Worm (Caenorhabditis elegans) whole organism, young adult: Measurements from ENCODE around the gene B0563.7.

Experiments
- B0035.1 ChIP-seq: sonication (generic microtip); optimal IDR thresholded peaks from 2 replicates; lab custom pipeline; 2016; ENCODE audit warnings: missing genetic modification characterization, mild to moderate bottlenecking, missing compliant biosample characterization, missing genotype, missing genetic modification reagents
- C06A6.2 ChIP-seq: fragments of 200-800 bp; sonication (Bioruptor generic); conservative IDR thresholded peaks from 2 replicates; pipeline ENCODE4 v1.3.6; 2022; ENCODE audit warnings: missing genetic modification characterization, missing compliant biosample characterization
- C17E4.6 ChIP-seq: fragments of 200-800 bp; sonication (Bioruptor generic); IDR thresholded peaks from 2 replicates; pipeline ENCODE4 v1.3.6; 2022; ENCODE audit warnings: missing genetic modification reagents, missing genetic modification characterization, missing compliant biosample characterization
- D2030.7 ChIP-seq: fragments of 200-800 bp; sonication (Bioruptor generic); IDR thresholded peaks from 2 replicates; pipeline ENCODE4 v1.3.6; 2022; ENCODE audit warnings: missing genetic modification reagents, missing genetic modification characterization, missing compliant biosample characterization
- F22D6.2 ChIP-seq: sonication (generic microtip); optimal IDR thresholded peaks from 2 replicates; lab custom pipeline; 2016; ENCODE audit warnings: mild to moderate bottlenecking, missing genetic modification characterization, missing compliant biosample characterization
- F49E8.2 ChIP-seq: sonication (generic microtip); optimal IDR thresholded peaks from 3 replicates; lab custom pipeline; 2017; ENCODE audit warnings: missing genetic modification characterization, mild to moderate bottlenecking, missing compliant biosample characterization, antibody characterized with exemption, moderate library complexity; ENCODE audit not compliant: insufficient read depth
- F52B5.7 ChIP-seq: sonication (generic microtip); optimal IDR thresholded peaks from 2 replicates; lab custom pipeline; 2016; ENCODE audit warnings: mild to moderate bottlenecking, missing genetic modification characterization, missing compliant biosample characterization
- K12H6.12 ChIP-seq: fragments of 200-800 bp; sonication (Bioruptor generic); optimal IDR thresholded peaks from 2 replicates; lab custom pipeline; 2018; ENCODE audit warnings: mild to moderate bottlenecking, missing genetic modification characterization, missing compliant biosample characterization
- Y56A3A.18 ChIP-seq: fragments of 200-800 bp; sonication (Bioruptor generic); IDR thresholded peaks from 2 replicates; pipeline ENCODE4 v1.3.6; 2022; ENCODE audit warnings: missing genetic modification reagents, missing genetic modification characterization, missing compliant biosample characterization
- Y67H2A.10 ChIP-seq: fragments of 200-800 bp; sonication (Bioruptor generic); conservative IDR thresholded peaks from 2 replicates; pipeline ENCODE4 v1.3.6; 2022; ENCODE audit warnings: missing genetic modification reagents, missing genetic modification characterization, missing compliant biosample characterization
- ama-1 ChIP-seq, 3 experiments: fragments of 150-350 bp in 1 of 3; sonication (generic microtip) in 2 of 3; optimal IDR thresholded peaks; 2 replicates each; lab custom pipeline; 2014 to 2018; ENCODE audit warnings: missing biosample characterization in 2 of 3, missing genetic modification characterization in 2 of 3, missing genetic modification reagents in 2 of 3
- attf-5 ChIP-seq: fragments of 200-800 bp; sonication (Bioruptor generic); optimal IDR thresholded peaks from 2 replicates; lab custom pipeline; 2018; ENCODE audit warnings: mild to moderate bottlenecking, missing genetic modification characterization, missing compliant biosample characterization
- attf-6 ChIP-seq: fragments of 200-800 bp; sonication (Bioruptor generic); IDR thresholded peaks from 2 replicates; pipeline ENCODE4 v1.3.6; 2022; ENCODE audit warnings: missing genetic modification reagents, missing genetic modification characterization, missing compliant biosample characterization
- cebp-1 ChIP-seq, 2 experiments: fragments of 200-800 bp in 1 of 2; sonication (Bioruptor generic) in 1 of 2; sonication (generic microtip) in 1 of 2; IDR thresholded peaks in 1 of 2; optimal IDR thresholded peaks in 1 of 2; 2 replicates each; pipeline versions ENCODE4 v1.3.6 to Lab custom; 2017 to 2022; ENCODE audit warnings: missing compliant biosample characterization in 2 of 2, missing genetic modification characterization in 2 of 2, mild to moderate bottlenecking in 1 of 2, missing genetic modification reagents in 1 of 2, moderate library complexity in 1 of 2
- ceh-40 ChIP-seq: fragments of 200-800 bp; sonication (Bioruptor generic); IDR thresholded peaks from 2 replicates; pipeline ENCODE4 v1.3.6; 2022; ENCODE audit warnings: missing genetic modification characterization, missing compliant biosample characterization
- egl-44 ChIP-seq: fragments of 200-800 bp; sonication (Bioruptor generic); IDR thresholded peaks from 2 replicates; pipeline ENCODE4 v1.3.6; 2022; ENCODE audit warnings: missing genetic modification reagents, missing genetic modification characterization, missing compliant biosample characterization
- egrh-3 ChIP-seq: fragments of 200-800 bp; sonication (Bioruptor generic); IDR thresholded peaks from 2 replicates; pipeline ENCODE4 v1.3.6; 2022; ENCODE audit warnings: missing genetic modification reagents, missing genetic modification characterization, missing compliant biosample characterization
- hmg-1.2 ChIP-seq: fragments of 200-800 bp; sonication (Bioruptor generic); IDR thresholded peaks from 2 replicates; pipeline ENCODE4 v1.3.6; 2022; ENCODE audit warnings: missing genetic modification reagents, missing genetic modification characterization, missing compliant biosample characterization
- lin-26 ChIP-seq: fragments of 200-800 bp; sonication (Bioruptor generic); IDR thresholded peaks from 2 replicates; pipeline ENCODE4 v1.3.6; 2022; ENCODE audit warnings: missing genetic modification reagents, missing genetic modification characterization, missing compliant biosample characterization
- lin-54 ChIP-seq: fragments of 200-800 bp; sonication (Bioruptor generic); optimal IDR thresholded peaks from 2 replicates; lab custom pipeline; 2018; ENCODE audit warnings: mild to moderate bottlenecking, missing genetic modification characterization, missing compliant biosample characterization
- mcd-1 ChIP-seq: fragments of 200-800 bp; sonication (Bioruptor generic); IDR thresholded peaks from 2 replicates; pipeline ENCODE4 v1.3.6; 2022; ENCODE audit warnings: missing genetic modification reagents, missing genetic modification characterization, missing compliant biosample characterization
- mes-4 ChIP-seq: sonication (generic microtip); optimal IDR thresholded peaks from 2 replicates; lab custom pipeline; 2016; ENCODE audit warnings: missing genotype, missing genetic modification characterization, missing compliant biosample characterization
- nfyb-1 ChIP-seq: fragments of 200-800 bp; sonication (Bioruptor generic); IDR thresholded peaks from 2 replicates; pipeline ENCODE4 v1.3.6; 2022; ENCODE audit warnings: missing genetic modification reagents, missing genetic modification characterization, missing compliant biosample characterization
- nhr-179 ChIP-seq: sonication (generic microtip); optimal IDR thresholded peaks from 2 replicates; lab custom pipeline; 2016; ENCODE audit warnings: mild to moderate bottlenecking, missing genetic modification characterization, missing compliant biosample characterization
- rcor-1 ChIP-seq: fragments of 200-800 bp; sonication (Bioruptor generic); IDR thresholded peaks from 2 replicates; pipeline ENCODE4 v1.3.6; 2022; ENCODE audit warnings: missing genetic modification reagents, missing genetic modification characterization, missing compliant biosample characterization
- rpc-1 ChIP-seq, 2 experiments: fragments of 150-350 bp in 1 of 2; sonication (generic microtip) in 1 of 2; optimal IDR thresholded peaks; 2 replicates each; lab custom pipeline; 2014 to 2018; ENCODE audit warnings: missing biosample characterization in 1 of 2, missing genetic modification characterization in 1 of 2, missing genetic modification reagents in 1 of 2, missing genotype in 1 of 2
- sdz-38 ChIP-seq: sonication (generic microtip); optimal IDR thresholded peaks from 2 replicates; lab custom pipeline; 2016; ENCODE audit warnings: missing genotype, missing genetic modification characterization, missing compliant biosample characterization
- snpc-4 ChIP-seq, 5 experiments: fragments of 150-350 bp in 1 of 5; sonication (generic microtip) in 4 of 5; optimal IDR thresholded peaks; 2 replicates each; lab custom pipeline; 2014 to 2018; ENCODE audit warnings: missing genetic modification characterization in 5 of 5, missing biosample characterization in 3 of 5, antibody characterized with exemption in 2 of 5, mild to moderate bottlenecking in 2 of 5, missing compliant biosample characterization in 2 of 5, missing genotype in 2 of 5, moderate library complexity in 2 of 5, missing genetic modification reagents in 1 of 5
- sptf-2 ChIP-seq: fragments of 200-800 bp; sonication (Bioruptor generic); optimal IDR thresholded peaks from 2 replicates; lab custom pipeline; 2018; ENCODE audit warnings: mild to moderate bottlenecking, missing genetic modification characterization, missing compliant biosample characterization
- tbp1 ChIP-seq: fragments of 200-800 bp; sonication (Bioruptor generic); optimal IDR thresholded peaks from 2 replicates; lab custom pipeline; 2018; ENCODE audit warnings: mild to moderate bottlenecking, missing genetic modification characterization, missing compliant biosample characterization
- tlf-1 ChIP-seq: fragments of 200-800 bp; sonication (Bioruptor generic); optimal IDR thresholded peaks from 2 replicates; lab custom pipeline; 2018; ENCODE audit warnings: mild to moderate bottlenecking, missing genetic modification characterization, missing compliant biosample characterization
- zfh-2 ChIP-seq: fragments of 200-800 bp; sonication (Bioruptor generic); conservative IDR thresholded peaks from 2 replicates; pipeline ENCODE4 v1.3.6; 2022; ENCODE audit warnings: missing genetic modification reagents, missing genetic modification characterization, missing compliant biosample characterization
- ztf-18 ChIP-seq: sonication (generic microtip); optimal IDR thresholded peaks from 2 replicates; lab custom pipeline; 2016; ENCODE audit warnings: missing genotype, mild to moderate bottlenecking, missing genetic modification characterization, missing compliant biosample characterization
- ztf-3 ChIP-seq: fragments of 200-800 bp; sonication (Bioruptor generic); optimal IDR thresholded peaks from 2 replicates; lab custom pipeline; 2018; ENCODE audit warnings: mild to moderate bottlenecking, missing genetic modification characterization, missing compliant biosample characterization

B0563.7 gene

DNA sequence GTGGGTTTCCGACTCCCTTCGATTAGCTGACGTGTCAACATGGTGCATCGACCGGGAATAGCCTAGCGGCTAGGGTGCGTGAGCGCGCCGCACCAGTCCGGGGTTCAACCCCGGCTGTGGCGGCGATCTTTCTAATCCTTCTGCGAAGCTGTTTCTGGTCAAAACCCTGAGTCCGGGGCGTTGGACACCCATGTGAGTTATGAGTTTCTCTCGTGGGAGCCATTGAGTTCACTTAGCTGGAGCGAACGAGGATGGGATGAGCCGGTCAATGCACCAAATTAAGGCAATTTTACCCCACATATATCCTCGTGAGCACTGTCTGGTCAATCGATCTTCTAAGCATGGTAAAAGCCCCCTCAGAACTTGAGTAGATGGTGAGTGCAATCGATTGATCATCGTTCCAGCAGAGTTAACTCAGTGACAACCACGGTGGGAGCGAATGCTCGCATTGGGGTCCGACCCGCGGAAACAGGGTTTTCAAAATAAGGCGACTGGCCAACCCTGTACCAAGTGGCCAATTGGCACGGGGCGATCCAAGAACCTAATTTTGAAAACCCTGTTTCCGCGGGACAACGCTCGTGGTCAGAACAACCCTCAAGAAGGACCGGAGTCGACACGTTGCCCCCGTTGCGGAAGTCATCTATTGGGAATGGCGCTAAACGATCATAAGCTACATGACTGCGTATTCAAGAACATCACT, 37.8 kb upstream of the B0563.7 start, which contains the start of gene Y81B9A.1:
Gene Y81B9A.1, plus strand, starts transcription at position 650 of the 700 bp plus-strand sequence.
- TF ChIP-seq snpc-4 (GFP tag; optimal IDR thresholded peaks at IDR 0.05; lab: Kevin White, UChicago) (no peak), snpc-4 (tag; optimal IDR thresholded peaks at IDR 0.05; lab: Kevin White, UChicago) (no peak), cebp-1 (GFP tag; IDR thresholded peaks at IDR 0.05; lab: Robert Waterston, UW) (no peak), cebp-1 (tag; optimal IDR thresholded peaks at IDR 0.05; lab: Kevin White, UChicago) (no peak), tbp1 (GFP tag; lab: Kevin White, UChicago) (peak; percentile 28), lin-26 (GFP tag; lab: Robert Waterston, UW) (peak; percentile 70; the same call in 1 of the 2 replicates), mcd-1 (GFP tag; lab: Robert Waterston, UW) (no peak), egrh-3 (GFP tag; lab: Robert Waterston, UW) (peak; percentile 61; the same call in 1 of the 2 replicates), Y56A3A.18 (GFP tag; lab: Robert Waterston, UW) (no peak), rcor-1 (GFP tag; lab: Robert Waterston, UW) (0 out of 2 replicates have a peak, but pooled peaks have one; percentile 29), sdz-38 (no peak), attf-6 (0 out of 2 replicates have a peak, but pooled peaks have one; percentile 12), attf-5 (no peak), F49E8.2 (no peak), zfh-2 (0 out of 2 replicates have a peak, but pooled peaks have one; percentile 20), hmg-1.2 (no peak), ama-1 (optimal IDR thresholded peaks at IDR 0.05; lab: Kevin White, UChicago) (no peak), ama-1 (GFP tag; optimal IDR thresholded peaks at IDR 0.05; lab: Kevin White, UChicago) (peak in 1 of 2 experiments; percentile 23), rpc-1 (optimal IDR thresholded peaks at IDR 0.05; lab: Kevin White, UChicago) (peak; percentile 22), rpc-1 (tag; optimal IDR thresholded peaks at IDR 0.05; lab: Kevin White, UChicago) (peak; percentile 56), B0035.1 (no peak), F22D6.2 (tag; lab: Kevin White, UChicago) (no peak), nhr-179 (no peak), tlf-1 (GFP tag; lab: Kevin White, UChicago) (no peak), ztf-18 (tag; lab: Kevin White, UChicago) (no peak), D2030.7 (GFP tag; lab: Robert Waterston, UW) (peak; percentile 86)

DNA sequence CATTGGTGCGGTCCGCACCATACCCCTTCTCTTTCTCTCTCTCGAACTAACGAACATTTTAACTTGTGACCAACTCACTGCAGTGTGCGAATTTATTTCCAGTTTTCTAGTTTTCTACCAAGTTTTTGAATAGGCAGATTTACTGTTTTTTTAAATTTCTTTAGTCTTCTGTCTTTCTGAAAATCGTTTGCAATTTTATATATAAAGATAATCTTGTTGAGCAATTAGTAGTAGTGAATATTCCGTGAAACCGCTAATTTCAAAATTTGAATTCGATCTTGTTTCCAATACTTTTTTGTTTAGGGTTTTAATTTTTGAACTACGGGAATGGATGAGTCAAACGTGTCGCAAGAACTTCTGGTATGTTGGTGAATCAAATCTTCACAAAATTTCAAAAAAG, 29.7 kb upstream of the B0563.7 start, which contains the start of gene Y81B9A.2:
Gene Y81B9A.2, plus strand, starts transcription at position 301 of the 400 bp plus-strand sequence.
- TF ChIP-seq F52B5.7 (no peak), attf-6 (no peak), Y67H2A.10 (GFP tag; lab: Robert Waterston, UW) (no peak), C06A6.2 (GFP tag; lab: Robert Waterston, UW) (no peak), snpc-4 (GFP tag; optimal IDR thresholded peaks at IDR 0.05; lab: Kevin White, UChicago) (no peak), snpc-4 (tag; optimal IDR thresholded peaks at IDR 0.05; lab: Kevin White, UChicago) (no peak), ztf-3 (GFP tag; lab: Kevin White, UChicago) (no peak), ceh-40 (GFP tag; lab: Robert Waterston, UW) (no peak), K12H6.12 (tag; lab: Kevin White, UChicago) (no peak), egl-44 (no peak), mes-4 (tag; lab: Kevin White, UChicago) (no peak), C17E4.6 (no peak), nfyb-1 (no peak), sptf-2 (GFP tag; lab: Kevin White, UChicago) (no peak), lin-54 (GFP tag; lab: Kevin White, UChicago) (no peak)
